Fruit fly (Drosophila melanogaster) whole organism, adult: Measurements from ENCODE around the gene Pyroxd1.

Source experiments
- CG12768 ChIP-seq: fragments of 200-800 bp; sonication (Bioruptor generic); optimal IDR thresholded peaks from 2 replicates; lab custom pipeline; 2017; ENCODE audit warnings: missing biosample characterization, missing genetic modification characterization, mild to moderate bottlenecking, moderate library complexity, missing genetic modification reagents
- CG5204 ChIP-seq: fragments of 200-800 bp; sonication (Bioruptor generic); optimal IDR thresholded peaks from 2 replicates; lab custom pipeline; 2016; ENCODE audit warnings: missing biosample characterization, missing genetic modification characterization
- CG7101 ChIP-seq: fragments of 200-800 bp; sonication (Bioruptor generic); optimal IDR thresholded peaks from 2 replicates; lab custom pipeline; 2018; ENCODE audit warnings: missing biosample characterization, mild to moderate bottlenecking, missing genetic modification characterization, moderate library complexity
- Hr96 ChIP-seq: fragments of 200-800 bp; sonication (Bioruptor generic); optimal IDR thresholded peaks from 2 replicates; lab custom pipeline; 2016; ENCODE audit warnings: missing biosample characterization, missing genetic modification characterization
- cic ChIP-seq: fragments of 200-800 bp; sonication (Bioruptor generic); optimal IDR thresholded peaks from 2 replicates; lab custom pipeline; 2017; ENCODE audit warnings: missing biosample characterization, mild to moderate bottlenecking, missing genetic modification characterization, moderate library complexity
- kay ChIP-seq: fragments of 200-800 bp; sonication (Bioruptor generic); peaks from one replicate; lab custom pipeline; 2016; ENCODE audit warnings: missing biosample characterization, missing genetic modification characterization, borderline replicate concordance
- ovo ChIP-seq: fragments of 200-800 bp; sonication (Bioruptor generic); optimal IDR thresholded peaks from 2 replicates; lab custom pipeline; 2016; ENCODE audit warnings: missing biosample characterization, missing genetic modification characterization
- toe ChIP-seq: fragments of 200-800 bp; sonication (Bioruptor generic); optimal IDR thresholded peaks from 2 replicates; lab custom pipeline; 2016; ENCODE audit warnings: missing biosample characterization, missing genetic modification characterization

DNA sequence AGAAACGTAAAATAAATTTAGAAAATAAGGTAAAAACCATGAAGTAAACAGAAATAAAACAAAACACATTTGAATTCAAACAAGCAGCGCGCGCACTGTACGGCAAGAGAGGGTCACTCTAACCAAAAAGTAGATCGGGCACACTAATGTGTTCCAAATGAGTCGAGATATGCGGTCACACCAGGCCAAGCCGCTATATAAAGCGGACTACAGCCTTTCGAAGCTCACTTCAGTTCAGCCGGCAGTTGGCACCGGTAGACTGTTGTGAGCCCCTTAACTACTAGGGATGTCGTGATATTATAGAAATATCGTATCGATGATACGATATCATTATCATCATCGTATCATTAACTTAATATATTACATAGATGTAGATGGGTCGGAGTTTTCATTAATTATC, 13.3 kb downstream of the Pyroxd1 start:
- TF ChIP-seq kay (GFP tag; lab: Kevin White, UChicago) (no peak), CG12768 (GFP tag; lab: Kevin White, UChicago) (no peak), CG5204 (GFP tag; lab: Kevin White, UChicago) (no peak), ovo (GFP tag; lab: Kevin White, UChicago) (no peak), cic (GFP tag; lab: Kevin White, UChicago) (no peak), CG7101 (tag; lab: Kevin White, UChicago) (no peak), toe (GFP tag; lab: Kevin White, UChicago) (no peak), Hr96 (no peak)
